Fruit fly (Drosophila melanogaster): ENCODE measurements around the gene Obp99a.

Gene Obp99a

dm6 chr3R:29671060-29671707, at the start of gene Obp99a:
Obp99a (plus strand) TSS chr3R:29671657.
- TF ChIP-seq ey (GFP tag; optimal IDR thresholded peaks at IDR 0.05): no peak
- peak in 1 of 2 experiments; percentile 32 for TF ChIP-seq foxo (GFP tag; optimal IDR thresholded peaks at IDR 0.05)
- TF ChIP-seq CG9705 (GFP tag; optimal IDR thresholded peaks at IDR 0.05): no peak
- no peak for TF ChIP-seq Rel (GFP tag; optimal IDR thresholded peaks at IDR 0.05)
- TF ChIP-seq Rel (tag; optimal IDR thresholded peaks at IDR 0.05): peak; percentile 76
- peak; percentile 22 for TF ChIP-seq h (GFP tag; optimal IDR thresholded peaks at IDR 0.05)

dm6 chr3R:29625883-29626282, 45.6 kb upstream of the Obp99a start:
- peak; percentile 7 for TF ChIP-seq OdsH (GFP tag; optimal IDR thresholded peaks at IDR 0.05)
- TF ChIP-seq foxo (GFP tag; optimal IDR thresholded peaks at IDR 0.05): peak in 1 of 2 experiments; percentile 44
- TF ChIP-seq fru (GFP tag; optimal IDR thresholded peaks at IDR 0.05): peak; percentile 23
- TF ChIP-seq ey (GFP tag; optimal IDR thresholded peaks at IDR 0.05): peak; percentile 24
- no peak for TF ChIP-seq CG32264 (GFP tag; optimal IDR thresholded peaks at IDR 0.05)
- peak; percentile 6 for TF ChIP-seq rgr (GFP tag; optimal IDR thresholded peaks at IDR 0.05)
- no peak for TF ChIP-seq Hnf4 (GFP tag; optimal IDR thresholded peaks at IDR 0.05)
- TF ChIP-seq dsf (GFP tag; optimal IDR thresholded peaks at IDR 0.05; ENCODE audit: borderline replicate concordance): no peak
- TF ChIP-seq h (GFP tag; optimal IDR thresholded peaks at IDR 0.05): peak; percentile 16

dm6 chr3R:29651488-29651887, 20.0 kb upstream of the Obp99a start:
- no peak for TF ChIP-seq pan (optimal IDR thresholded peaks at IDR 0.05)
- peak; percentile 1 for TF ChIP-seq h (GFP tag; optimal IDR thresholded peaks at IDR 0.05)
- peak in 1 of 2 experiments; percentile 8 for TF ChIP-seq foxo (GFP tag; optimal IDR thresholded peaks at IDR 0.05)

dm6 chr3R:29659950-29660349, 11.5 kb upstream of the Obp99a start, which contains the start of gene Dop1R2:
Dop1R2 (minus strand) TSS chr3R:29659984.
- TF ChIP-seq woc (GFP tag; optimal IDR thresholded peaks at IDR 0.05) (no peak), brk (GFP tag; optimal IDR thresholded peaks at IDR 0.05) (no peak), ey (GFP tag; optimal IDR thresholded peaks at IDR 0.05) (no peak), dmrt93B (GFP tag; optimal IDR thresholded peaks at IDR 0.05) (no peak), dsf (GFP tag; optimal IDR thresholded peaks at IDR 0.05; ENCODE audit: borderline replicate concordance) (no peak), rgr (GFP tag; optimal IDR thresholded peaks at IDR 0.05) (no peak), Dfd (GFP tag; optimal IDR thresholded peaks at IDR 0.05) (no peak), Hr78 (GFP tag; optimal IDR thresholded peaks at IDR 0.05) (no peak), GATAd (GFP tag; optimal IDR thresholded peaks at IDR 0.05) (no peak), dl (GFP tag; optimal IDR thresholded peaks at IDR 0.05; ENCODE audit: insufficient read depth in 1 of 2, partially characterized antibody in 2 of 2) (no peak)

- no peak for TF ChIP-seq dmrt93B (GFP tag; optimal IDR thresholded peaks at IDR 0.05)
- no peak for TF ChIP-seq OdsH (GFP tag; optimal IDR thresholded peaks at IDR 0.05)
- TF ChIP-seq sv (GFP tag; optimal IDR thresholded peaks at IDR 0.05): no peak
- no peak for TF ChIP-seq fru (GFP tag; optimal IDR thresholded peaks at IDR 0.05)
- TF ChIP-seq tai (GFP tag; optimal IDR thresholded peaks at IDR 0.05): no peak
- no peak for TF ChIP-seq Hr83 (GFP tag; optimal IDR thresholded peaks at IDR 0.05; ENCODE audit: poor library complexity, severe bottlenecking)
- no peak for TF ChIP-seq CG9705 (GFP tag; optimal IDR thresholded peaks at IDR 0.05)
- TF ChIP-seq woc (GFP tag; optimal IDR thresholded peaks at IDR 0.05): no peak
- no peak for TF ChIP-seq N (GFP tag; optimal IDR thresholded peaks at IDR 0.05)
- TF ChIP-seq Jra (GFP tag; optimal IDR thresholded peaks at IDR 0.05): no peak
- no peak for TF ChIP-seq Hnf4 (GFP tag; optimal IDR thresholded peaks at IDR 0.05)
- TF ChIP-seq lola (GFP tag; optimal IDR thresholded peaks at IDR 0.05): no peak
- no peak for TF ChIP-seq brk (GFP tag; optimal IDR thresholded peaks at IDR 0.05)
- TF ChIP-seq rgr (GFP tag; optimal IDR thresholded peaks at IDR 0.05): no peak
- TF ChIP-seq psq (GFP tag; optimal IDR thresholded peaks at IDR 0.05): no peak
- no peak for TF ChIP-seq Abd-B (GFP tag; optimal IDR thresholded peaks at IDR 0.05)
- no peak for TF ChIP-seq h (GFP tag; optimal IDR thresholded peaks at IDR 0.05)
- TF ChIP-seq HLH106 (tag; optimal IDR thresholded peaks at IDR 0.05): no peak
- TF ChIP-seq Hr78 (GFP tag; optimal IDR thresholded peaks at IDR 0.05): no peak
- TF ChIP-seq GATAd (GFP tag; optimal IDR thresholded peaks at IDR 0.05): no peak
These were observed 7.2 kb upstream of the Obp99a start, which contains the start of gene ppk21 for dm6 chr3R:29664183-29664829. ppk21 (plus strand) TSS chr3R:29664779.

All from whole organism, wandering third instar larva.